Fruit fly (Drosophila melanogaster) whole organism, embryonic: ENCODE results near the gene Neu2.

Source experiments
- Adf1 ChIP-seq: fragments of 200-800 bp; sonication (Bioruptor generic); IDR thresholded peaks from 2 replicates; pipeline ENCODE4 v1.3.6; 2022; ENCODE audit warnings: missing biosample characterization, missing genetic modification characterization
- CG10267 ChIP-seq: fragments of 200-800 bp; sonication (Bioruptor generic); optimal IDR thresholded peaks from 2 replicates; lab custom pipeline; 2018; ENCODE audit warnings: missing biosample characterization, mild to moderate bottlenecking, missing genetic modification characterization, moderate library complexity
- CG11398 ChIP-seq: fragments of 200-800 bp; sonication (Bioruptor generic); optimal IDR thresholded peaks from 2 replicates; lab custom pipeline; 2016; ENCODE audit warnings: missing biosample characterization, missing genetic modification characterization
- CG11560 ChIP-seq: fragments of 200-800 bp; sonication (Bioruptor generic); IDR thresholded peaks from 3 replicates; pipeline ENCODE4 v1.3.6; 2022; ENCODE audit warnings: missing biosample characterization, missing genetic modification characterization
- CG12659 ChIP-seq: fragments of 200-800 bp; sonication (Bioruptor generic); optimal IDR thresholded peaks from 3 replicates; lab custom pipeline; 2017; ENCODE audit warnings: mild to moderate bottlenecking, missing biosample characterization, missing genetic modification reagents, missing genetic modification characterization
- CG12942 ChIP-seq: fragments of 200-800 bp; sonication (Bioruptor generic); optimal IDR thresholded peaks from 3 replicates; lab custom pipeline; 2016; ENCODE audit warnings: missing biosample characterization, missing genetic modification characterization
- CG13624 ChIP-seq: fragments of 200-800 bp; sonication (Bioruptor generic); optimal IDR thresholded peaks from 2 replicates; lab custom pipeline; 2016; ENCODE audit warnings: missing biosample characterization, missing genetic modification characterization
- CG15269 ChIP-seq: fragments of 200-800 bp; sonication (Bioruptor generic); optimal IDR thresholded peaks from 2 replicates; lab custom pipeline; 2018; ENCODE audit warnings: missing biosample characterization, mild to moderate bottlenecking, missing genetic modification characterization, moderate library complexity
- CG1603 ChIP-seq: fragments of 200-800 bp; sonication (Bioruptor generic); optimal IDR thresholded peaks from 2 replicates; lab custom pipeline; 2019; ENCODE audit warnings: missing biosample characterization, mild to moderate bottlenecking, missing genetic modification characterization, moderate library complexity
- CG1647 ChIP-seq: fragments of 200-800 bp; sonication (Bioruptor generic); optimal IDR thresholded peaks from 3 replicates; lab custom pipeline; 2016; ENCODE audit warnings: missing biosample characterization, missing genetic modification characterization
- CG17912 ChIP-seq: fragments of 200-800 bp; sonication (Bioruptor generic); optimal IDR thresholded peaks from 2 replicates; lab custom pipeline; 2018; ENCODE audit warnings: missing biosample characterization, mild to moderate bottlenecking, missing genetic modification characterization
- CG1832 ChIP-seq: fragments of 200-800 bp; sonication (Bioruptor generic); optimal IDR thresholded peaks from 2 replicates; lab custom pipeline; 2017; ENCODE audit warnings: missing biosample characterization, mild to moderate bottlenecking, missing genetic modification characterization, inconsistent platforms
- CG18599 ChIP-seq: fragments of 200-800 bp; sonication (Bioruptor generic); optimal IDR thresholded peaks from 3 replicates; lab custom pipeline; 2017; ENCODE audit warnings: missing biosample characterization, missing genetic modification characterization, mild to moderate bottlenecking, moderate library complexity, missing genetic modification reagents
- CG18619 ChIP-seq: fragments of 200-800 bp; sonication (Bioruptor generic); optimal IDR thresholded peaks from 3 replicates; lab custom pipeline; 2017; ENCODE audit warnings: missing biosample characterization, mild to moderate bottlenecking, missing genetic modification characterization
- CG2199 ChIP-seq: fragments of 200-800 bp; sonication (Bioruptor generic); IDR thresholded peaks from 3 replicates; pipeline ENCODE4 v1.3.6; 2022; ENCODE audit warnings: missing biosample characterization, missing genetic modification characterization
- CG2712 ChIP-seq: fragments of 200-800 bp; optimal IDR thresholded peaks from 3 replicates; lab custom pipeline; 2019; ENCODE audit warnings: missing biosample characterization, mild to moderate bottlenecking, missing genetic modification characterization, moderate library complexity
- CG31365 ChIP-seq: fragments of 200-800 bp; sonication (Bioruptor generic); optimal IDR thresholded peaks from 2 replicates; lab custom pipeline; 2018; ENCODE audit warnings: missing biosample characterization, mild to moderate bottlenecking, missing genetic modification characterization
- CG34224 ChIP-seq: fragments of 200-800 bp; sonication (Bioruptor generic); IDR thresholded peaks from 3 replicates; pipeline ENCODE4 v1.3.6; 2022; ENCODE audit warnings: missing biosample characterization, missing genetic modification characterization; ENCODE audit not compliant: partially characterized antibody
- CG42726 ChIP-seq: fragments of 200-800 bp; sonication (Bioruptor generic); IDR thresholded peaks from 2 replicates; pipeline ENCODE4 v1.3.6; 2022; ENCODE audit warnings: missing biosample characterization, missing genetic modification characterization; ENCODE audit not compliant: partially characterized antibody
- CG4328 ChIP-seq: fragments of 200-800 bp; sonication (Bioruptor generic); optimal IDR thresholded peaks from 3 replicates; lab custom pipeline; 2017; ENCODE audit warnings: missing biosample characterization, missing genetic modification reagents, missing genetic modification characterization
- CG4360 ChIP-seq: fragments of 200-800 bp; sonication (Bioruptor generic); IDR thresholded peaks from 2 replicates; pipeline ENCODE4 v1.3.6; 2022; ENCODE audit warnings: missing biosample characterization, missing genetic modification characterization
- CG4854 ChIP-seq: fragments of 200-800 bp; sonication (Bioruptor generic); optimal IDR thresholded peaks from 2 replicates; lab custom pipeline; 2016; ENCODE audit warnings: missing biosample characterization, missing genetic modification characterization, inconsistent platforms
- CG6683 ChIP-seq: fragments of 200-800 bp; sonication (Bioruptor generic); optimal IDR thresholded peaks from 2 replicates; lab custom pipeline; 2017; ENCODE audit warnings: missing biosample characterization, mild to moderate bottlenecking, missing genetic modification characterization, missing genetic modification reagents
- CG7556 ChIP-seq: fragments of 200-800 bp; sonication (Bioruptor generic); optimal IDR thresholded peaks from 2 replicates; lab custom pipeline; 2017; ENCODE audit warnings: missing biosample characterization, mild to moderate bottlenecking, missing genetic modification characterization
- D19A ChIP-seq: fragments of 200-800 bp; optimal IDR thresholded peaks from 3 replicates; lab custom pipeline; 2019; ENCODE audit warnings: missing biosample characterization, mild to moderate bottlenecking, missing genetic modification characterization, moderate library complexity
- Dip3 ChIP-seq: fragments of 200-800 bp; sonication (Bioruptor generic); optimal IDR thresholded peaks from 3 replicates; lab custom pipeline; 2016; ENCODE audit warnings: missing biosample characterization, missing genetic modification characterization
- ERR ChIP-seq: fragments of 200-800 bp; sonication (Bioruptor generic); optimal IDR thresholded peaks from 2 replicates; lab custom pipeline; 2016; ENCODE audit warnings: missing biosample characterization, missing genetic modification characterization
- Gsc ChIP-seq: fragments of 200-800 bp; sonication (Bioruptor generic); IDR thresholded peaks from 2 replicates; pipeline ENCODE4 v1.3.6; 2022; ENCODE audit warnings: missing biosample characterization, missing genetic modification characterization
- Lim3 ChIP-seq: fragments of 200-800 bp; sonication (Bioruptor generic); IDR thresholded peaks from 2 replicates; pipeline ENCODE4 v1.3.6; 2022; ENCODE audit warnings: missing biosample characterization, missing genetic modification characterization
- Max ChIP-seq: fragments of 200-800 bp; sonication (Bioruptor generic); optimal IDR thresholded peaks from 2 replicates; lab custom pipeline; 2016; ENCODE audit warnings: missing biosample characterization, mild to moderate bottlenecking, missing genetic modification characterization
- Optix ChIP-seq: fragments of 200-800 bp; sonication (Bioruptor generic); IDR thresholded peaks from 3 replicates; pipeline ENCODE4 v1.3.6; 2022; ENCODE audit warnings: missing biosample characterization, missing genetic modification characterization
- Sry-δ ChIP-seq: fragments of 200-800 bp; sonication (Bioruptor generic); optimal IDR thresholded peaks from 2 replicates; lab custom pipeline; 2016; ENCODE audit warnings: missing biosample characterization, missing genetic modification characterization
- Stat92E ChIP-seq, 3 experiments: fragments of >200 bp in 2 of 3; fragments of 200-800 bp in 1 of 3; sonication (Bioruptor generic) in 1 of 3; optimal IDR thresholded peaks; 2 replicates each; lab custom pipeline; 2017 to 2019; ENCODE audit warnings: missing biosample characterization in 3 of 3, missing genetic modification characterization in 3 of 3, mild to moderate bottlenecking in 1 of 3, moderate library complexity in 1 of 3
- Taf1 ChIP-seq: fragments of 200-800 bp; sonication (Bioruptor generic); IDR thresholded peaks from 2 replicates; pipeline ENCODE4 v1.3.6; 2022; ENCODE audit warnings: missing biosample characterization, missing genetic modification characterization
- amos ChIP-seq: fragments of 200-800 bp; sonication (Bioruptor generic); IDR thresholded peaks from 2 replicates; pipeline ENCODE4 v1.3.6; 2022; ENCODE audit warnings: missing biosample characterization, missing genetic modification characterization; ENCODE audit not compliant: partially characterized antibody
- az2 ChIP-seq: fragments of 200-800 bp; sonication (Bioruptor generic); optimal IDR thresholded peaks from 3 replicates; lab custom pipeline; 2016; ENCODE audit warnings: missing biosample characterization, missing genetic modification characterization
- bowl ChIP-seq: fragments of 200-800 bp; sonication (Bioruptor generic); IDR thresholded peaks from 2 replicates; pipeline ENCODE4 v1.3.6; 2022; ENCODE audit warnings: missing biosample characterization, missing genetic modification characterization
- cato ChIP-seq: fragments of 200-800 bp; sonication (Bioruptor generic); optimal IDR thresholded peaks from 2 replicates; lab custom pipeline; 2016; ENCODE audit warnings: missing biosample characterization, missing genetic modification characterization, borderline replicate concordance
- ci ChIP-seq: fragments of 200-800 bp; sonication (Bioruptor generic); IDR thresholded peaks from 3 replicates; pipeline ENCODE4 v1.3.6; 2022; ENCODE audit warnings: missing biosample characterization, missing genetic modification characterization
- gcm2 ChIP-seq: fragments of 200-800 bp; sonication (Bioruptor generic); optimal IDR thresholded peaks from 2 replicates; lab custom pipeline; 2016; ENCODE audit warnings: missing biosample characterization, missing genetic modification characterization
- insv ChIP-seq, 2 experiments: fragments of 200-800 bp; sonication (Bioruptor generic); optimal IDR thresholded peaks; 3 replicates each; lab custom pipeline; 2016 to 2018; ENCODE audit warnings: missing biosample characterization in 2 of 2, missing genetic modification characterization in 2 of 2
- lab ChIP-seq: fragments of 200-800 bp; sonication (Bioruptor generic); optimal IDR thresholded peaks from 3 replicates; lab custom pipeline; 2017; ENCODE audit warnings: missing biosample characterization, missing genetic modification characterization, mild to moderate bottlenecking, moderate library complexity, missing genetic modification reagents
- lbe ChIP-seq: fragments of 200-800 bp; sonication (Bioruptor generic); optimal IDR thresholded peaks from 2 replicates; lab custom pipeline; 2016; ENCODE audit warnings: missing biosample characterization, mild to moderate bottlenecking, missing genetic modification characterization
- p53 ChIP-seq: fragments of 200-800 bp; sonication (Bioruptor generic); optimal IDR thresholded peaks from 2 replicates; lab custom pipeline; 2016; ENCODE audit warnings: missing biosample characterization, missing genetic modification characterization
- pita ChIP-seq: fragments of 200-800 bp; sonication (Bioruptor generic); optimal IDR thresholded peaks from 2 replicates; lab custom pipeline; 2017; ENCODE audit warnings: missing biosample characterization, mild to moderate bottlenecking, missing genetic modification characterization
- pros ChIP-seq: fragments of 200-800 bp; sonication (Bioruptor generic); optimal IDR thresholded peaks from 3 replicates; lab custom pipeline; 2019; ENCODE audit warnings: missing biosample characterization, mild to moderate bottlenecking, missing genetic modification characterization, moderate library complexity
- sisA ChIP-seq: fragments of 200-800 bp; sonication (Bioruptor generic); IDR thresholded peaks from 2 replicates; pipeline ENCODE4 v1.3.6; 2022; ENCODE audit warnings: missing biosample characterization, missing genetic modification characterization
- slou ChIP-seq: fragments of 200-800 bp; sonication (Bioruptor generic); optimal IDR thresholded peaks from 3 replicates; lab custom pipeline; 2016; ENCODE audit warnings: missing biosample characterization, missing genetic modification characterization
- zen ChIP-seq: fragments of 200-800 bp; sonication (Bioruptor generic); optimal IDR thresholded peaks from 3 replicates; lab custom pipeline; 2018; ENCODE audit warnings: missing biosample characterization, mild to moderate bottlenecking, missing genetic modification characterization, moderate library complexity

Gene Neu2

dm6 chr3L:21507354-21507928 is 17.1 kb upstream of the Neu2 start, which contains the start of the genes Glg1 and M6 (continued):
- TF ChIP-seq CG34224, result peak; percentile 89
- no peak for TF ChIP-seq CG31365
- TF ChIP-seq gcm2 (GFP tag; lab: Kevin White, UChicago), result peak; percentile 13
- TF ChIP-seq CG17912 (GFP tag; lab: Kevin White, UChicago), result no peak
- TF ChIP-seq CG11560 (tag; lab: Robert Waterston, UW), result peak; percentile 19; the same call in 1 of the 3 replicates
- no peak for TF ChIP-seq Optix (GFP tag; lab: Robert Waterston, UW)
- TF ChIP-seq Taf1 (GFP tag; lab: Robert Waterston, UW), result 0 out of 2 replicates have a peak, but pooled peaks have one; percentile 28
- peak; percentile 42 for TF ChIP-seq CG1647
- peak; percentile 74 for TF ChIP-seq CG4360 (GFP tag; lab: Robert Waterston, UW)
- TF ChIP-seq Dip3 (GFP tag; lab: Kevin White, UChicago), result peak; percentile 63
- no peak for TF ChIP-seq p53 (GFP tag; lab: Kevin White, UChicago)
- peak; percentile 27 for TF ChIP-seq slou (GFP tag; lab: Kevin White, UChicago)
- TF ChIP-seq CG15269 (tag; lab: Kevin White, UChicago), result peak; percentile 74
- peak; percentile 94 for TF ChIP-seq CG42726
- TF ChIP-seq CG1832 (GFP tag; lab: Kevin White, UChicago), result no peak
- TF ChIP-seq cato (GFP tag; lab: Kevin White, UChicago), result peak; percentile 10
- TF ChIP-seq CG13624, result peak; percentile 44
- TF ChIP-seq CG12942 (GFP tag; lab: Kevin White, UChicago), result peak; percentile 46
- TF ChIP-seq CG2712 (tag; lab: Kevin White, UChicago), result peak; percentile 82
- TF ChIP-seq zen, result peak; percentile 72
- TF ChIP-seq pros (GFP tag; lab: Kevin White, UChicago), result no peak
- peak; percentile 41; the same call in 1 of the 2 replicates for TF ChIP-seq Adf1
- TF ChIP-seq Gsc (GFP tag; lab: Robert Waterston, UW), result no peak
- TF ChIP-seq CG7556 (GFP tag; lab: Kevin White, UChicago), result peak; percentile 61
- peak; percentile 69 for TF ChIP-seq az2 (GFP tag; lab: Kevin White, UChicago)
- peak; percentile 65 for TF ChIP-seq CG1603
- TF ChIP-seq CG4854 (GFP tag; lab: Kevin White, UChicago), result peak; percentile 32
- TF ChIP-seq lbe (GFP tag; lab: Kevin White, UChicago), result peak; percentile 59
- TF ChIP-seq CG18599, result peak; percentile 77
- peak; percentile 17; the same call in 1 of the 2 replicates for TF ChIP-seq sisA (GFP tag; lab: Robert Waterston, UW)
- TF ChIP-seq pita (GFP tag; lab: Kevin White, UChicago), result no peak
- TF ChIP-seq CG12659 (GFP tag; lab: Kevin White, UChicago), result peak; percentile 86
- peak; percentile 65 for TF ChIP-seq Max (GFP tag; lab: Kevin White, UChicago)
- no peak for TF ChIP-seq CG11398 (GFP tag; lab: Kevin White, UChicago)
- TF ChIP-seq insv (GFP tag; optimal IDR thresholded peaks at IDR 0.05; lab: Kevin White, UChicago), result peak in 1 of 2 experiments; percentile 32
- peak; percentile 43; the same call in 1 of the 3 replicates for TF ChIP-seq ci (GFP tag; lab: Robert Waterston, UW)
- no peak for TF ChIP-seq bowl (GFP tag; lab: Robert Waterston, UW)
- TF ChIP-seq lab, result peak; percentile 70
- peak; percentile 86 for TF ChIP-seq Sry-δ (GFP tag; lab: Kevin White, UChicago)
- peak; percentile 8 for TF ChIP-seq CG6683 (GFP tag; lab: Kevin White, UChicago)
- peak; percentile 93 for TF ChIP-seq amos (GFP tag; lab: Robert Waterston, UW)
- peak; percentile 34 for TF ChIP-seq ERR (GFP tag; lab: Kevin White, UChicago)
- peak; percentile 51 for TF ChIP-seq D19A (tag; lab: Kevin White, UChicago)
- TF ChIP-seq CG2199 (GFP tag; lab: Robert Waterston, UW), result 0 out of 3 replicates have a peak, but pooled peaks have one; percentile 36
- TF ChIP-seq Lim3 (GFP tag; lab: Robert Waterston, UW), result no peak
- peak; percentile 29 for TF ChIP-seq CG4328 (GFP tag; lab: Kevin White, UChicago)
- TF ChIP-seq Stat92E (GFP tag; optimal IDR thresholded peaks at IDR 0.05; lab: Kevin White, UChicago), result peak in 1 of 3 experiments; percentile 53
- TF ChIP-seq CG18619, result peak; percentile 53
- peak; percentile 70 for TF ChIP-seq CG10267 (tag; lab: Kevin White, UChicago)
